Worm (Caenorhabditis elegans): ENCODE results near the gene T23B12.5.

ce11 chrV:8437358-8437757 lies 10.5 kb downstream of the T23B12.5 start:
- no peak for TF ChIP-seq dao-5 (tag; optimal IDR thresholded peaks at IDR 0.05)
- no peak for TF ChIP-seq him-1 (tag; optimal IDR thresholded peaks at IDR 0.05)
